Fruit fly (Drosophila melanogaster) whole organism, embryonic: ENCODE measurements around the gene Nup160.

Experiments
- Atf-2 ChIP-seq: fragments of 200-800 bp; sonication (Bioruptor generic); optimal IDR thresholded peaks from 2 replicates; lab custom pipeline; 2016; ENCODE audit warnings: missing biosample characterization, missing genetic modification characterization
- BtbVII ChIP-seq: fragments of 200-800 bp; sonication (Bioruptor generic); optimal IDR thresholded peaks from 3 replicates; lab custom pipeline; 2017; ENCODE audit warnings: missing biosample characterization, mild to moderate bottlenecking, missing genetic modification characterization
- CG10321 ChIP-seq: fragments of 200-800 bp; sonication (Bioruptor generic); IDR thresholded peaks from 2 replicates; pipeline ENCODE4 v1.3.6; 2022; ENCODE audit warnings: missing biosample characterization, missing genetic modification characterization
- CG10462 ChIP-seq: fragments of 200-800 bp; sonication (Bioruptor generic); optimal IDR thresholded peaks from 2 replicates; lab custom pipeline; 2016; ENCODE audit warnings: missing biosample characterization, missing genetic modification characterization
- CG10959 ChIP-seq: fragments of 200-800 bp; sonication (Bioruptor generic); IDR thresholded peaks from 2 replicates; pipeline ENCODE4 v1.3.6; 2022; ENCODE audit warnings: missing biosample characterization, missing genetic modification characterization
- CG10979 ChIP-seq: fragments of 200-800 bp; sonication (Bioruptor generic); optimal IDR thresholded peaks from 2 replicates; lab custom pipeline; 2018; ENCODE audit warnings: missing biosample characterization, mild to moderate bottlenecking, missing genetic modification characterization, moderate library complexity
- CG11085 ChIP-seq: fragments of 200-800 bp; sonication (Bioruptor generic); IDR thresholded peaks from 2 replicates; pipeline ENCODE4 v1.3.6; 2022; ENCODE audit warnings: missing biosample characterization, missing genetic modification characterization
- CG13894 ChIP-seq: fragments of 200-800 bp; sonication (Bioruptor generic); optimal IDR thresholded peaks from 3 replicates; lab custom pipeline; 2018; ENCODE audit warnings: missing biosample characterization, mild to moderate bottlenecking, missing genetic modification characterization, moderate library complexity
- CG14667 ChIP-seq: fragments of 200-800 bp; sonication (Bioruptor generic); IDR thresholded peaks from 2 replicates; pipeline ENCODE4 v1.3.6; 2022; ENCODE audit warnings: missing biosample characterization, missing genetic modification characterization
- CG14710 ChIP-seq: fragments of 200-800 bp; sonication (Bioruptor generic); optimal IDR thresholded peaks from 3 replicates; lab custom pipeline; 2019; ENCODE audit warnings: missing biosample characterization, mild to moderate bottlenecking, missing genetic modification characterization, moderate library complexity
- CG14965 ChIP-seq: fragments of 200-800 bp; sonication (Bioruptor generic); optimal IDR thresholded peaks from 2 replicates; lab custom pipeline; 2016; ENCODE audit warnings: missing biosample characterization, missing genetic modification characterization, borderline replicate concordance
- CG1529 ChIP-seq: fragments of 200-800 bp; sonication (Bioruptor generic); optimal IDR thresholded peaks from 3 replicates; lab custom pipeline; 2018; ENCODE audit warnings: missing biosample characterization, missing genetic modification characterization
- CG16863 ChIP-seq: fragments of 200-800 bp; sonication (Bioruptor generic); optimal IDR thresholded peaks from 3 replicates; lab custom pipeline; 2016; ENCODE audit warnings: missing biosample characterization, missing genetic modification characterization
- CG1792 ChIP-seq: fragments of 200-800 bp; sonication (Bioruptor generic); optimal IDR thresholded peaks from 2 replicates; lab custom pipeline; 2016; ENCODE audit warnings: missing biosample characterization, missing genetic modification characterization
- CG18476 ChIP-seq: fragments of 200-800 bp; sonication (Bioruptor generic); optimal IDR thresholded peaks from 2 replicates; lab custom pipeline; 2016; ENCODE audit warnings: missing biosample characterization, mild to moderate bottlenecking, missing genetic modification characterization
- CG31441 ChIP-seq: fragments of 200-800 bp; sonication (Bioruptor generic); IDR thresholded peaks from 2 replicates; pipeline ENCODE4 v1.3.6; 2022; ENCODE audit warnings: missing biosample characterization, missing genetic modification characterization
- CG4282 ChIP-seq: fragments of 200-800 bp; sonication (Bioruptor generic); optimal IDR thresholded peaks from 2 replicates; lab custom pipeline; 2016; ENCODE audit warnings: missing biosample characterization, missing genetic modification characterization
- CG4328 ChIP-seq: fragments of 200-800 bp; sonication (Bioruptor generic); optimal IDR thresholded peaks from 3 replicates; lab custom pipeline; 2017; ENCODE audit warnings: missing biosample characterization, missing genetic modification reagents, missing genetic modification characterization
- CG4404 ChIP-seq: fragments of 200-800 bp; sonication (Bioruptor generic); IDR thresholded peaks from 2 replicates; pipeline ENCODE4 v1.3.6; 2022; ENCODE audit warnings: missing biosample characterization, missing genetic modification characterization
- CG6272 ChIP-seq: fragments of 200-800 bp; sonication (Bioruptor generic); IDR thresholded peaks from 2 replicates; pipeline ENCODE4 v1.3.6; 2022; ENCODE audit warnings: missing biosample characterization, missing genetic modification characterization
- CG8089 ChIP-seq: fragments of 200-800 bp; sonication (Bioruptor generic); optimal IDR thresholded peaks from 3 replicates; lab custom pipeline; 2016; ENCODE audit warnings: missing biosample characterization, missing genetic modification characterization
- CG9876 ChIP-seq: fragments of 200-800 bp; sonication (Bioruptor generic); optimal IDR thresholded peaks from 2 replicates; lab custom pipeline; 2016; ENCODE audit warnings: missing biosample characterization, missing genetic modification characterization
- Camta ChIP-seq: fragments of 200-800 bp; sonication (Bioruptor generic); optimal IDR thresholded peaks from 2 replicates; lab custom pipeline; 2016; ENCODE audit warnings: missing biosample characterization, missing genetic modification characterization
- Dp ChIP-seq: fragments of 200-800 bp; sonication (Bioruptor generic); optimal IDR thresholded peaks from 2 replicates; lab custom pipeline; 2018; ENCODE audit warnings: missing biosample characterization, mild to moderate bottlenecking, missing genetic modification characterization, moderate library complexity
- Eip74EF ChIP-seq, 2 experiments: fragments of 200-800 bp in 1 of 2; fragments of >200 bp in 1 of 2; sonication (Bioruptor generic) in 1 of 2; optimal IDR thresholded peaks; 2 replicates each; lab custom pipeline; 2017 to 2019; ENCODE audit warnings: missing biosample characterization in 2 of 2, missing genetic modification characterization in 2 of 2, mild to moderate bottlenecking in 1 of 2, moderate library complexity in 1 of 2
- Ets97D ChIP-seq: fragments of 200-800 bp; sonication (Bioruptor generic); optimal IDR thresholded peaks from 3 replicates; lab custom pipeline; 2016; ENCODE audit warnings: missing biosample characterization, missing genetic modification characterization
- HLH3B ChIP-seq: fragments of 200-800 bp; sonication (Bioruptor generic); IDR thresholded peaks from 2 replicates; pipeline ENCODE4 v1.3.6; 2022; ENCODE audit warnings: missing biosample characterization, missing genetic modification characterization
- Hr39 ChIP-seq: fragments of >200 bp; optimal IDR thresholded peaks from 2 replicates; lab custom pipeline; 2017
- Hr51 ChIP-seq, 2 experiments: fragments of 200-800 bp; sonication (Bioruptor generic); optimal IDR thresholded peaks; 2 replicates in 1 of 2; 3 replicates in 1 of 2; lab custom pipeline; 2016 to 2018; ENCODE audit warnings: missing biosample characterization in 2 of 2, missing genetic modification characterization in 2 of 2, mild to moderate bottlenecking in 1 of 2, moderate library complexity in 1 of 2
- Lim3 ChIP-seq: fragments of 200-800 bp; sonication (Bioruptor generic); IDR thresholded peaks from 2 replicates; pipeline ENCODE4 v1.3.6; 2022; ENCODE audit warnings: missing biosample characterization, missing genetic modification characterization
- PHDP ChIP-seq: fragments of 200-800 bp; sonication (Bioruptor generic); optimal IDR thresholded peaks from 3 replicates; lab custom pipeline; 2018; ENCODE audit warnings: missing biosample characterization, mild to moderate bottlenecking, missing genetic modification characterization, moderate library complexity
- Poxn ChIP-seq: fragments of 200-800 bp; sonication (Bioruptor generic); IDR thresholded peaks from 2 replicates; pipeline ENCODE4 v1.3.6; 2022; ENCODE audit warnings: missing biosample characterization, missing genetic modification characterization
- Ptx1 ChIP-seq: fragments of 200-800 bp; sonication (Bioruptor generic); IDR thresholded peaks from 2 replicates; pipeline ENCODE4 v1.3.6; 2022; ENCODE audit warnings: missing biosample characterization, missing genetic modification characterization
- Sry-δ ChIP-seq: fragments of 200-800 bp; sonication (Bioruptor generic); optimal IDR thresholded peaks from 2 replicates; lab custom pipeline; 2016; ENCODE audit warnings: missing biosample characterization, missing genetic modification characterization
- TFAM ChIP-seq: fragments of 200-800 bp; sonication (Bioruptor generic); optimal IDR thresholded peaks from 2 replicates; lab custom pipeline; 2017; ENCODE audit warnings: missing biosample characterization, missing genetic modification characterization, inconsistent platforms
- abd-A ChIP-seq: fragments of 200-800 bp; sonication (Bioruptor generic); optimal IDR thresholded peaks from 3 replicates; lab custom pipeline; 2019; ENCODE audit warnings: missing biosample characterization, mild to moderate bottlenecking, missing genetic modification characterization, moderate library complexity
- ash1 ChIP-seq: fragments of 200-800 bp; sonication (Bioruptor generic); optimal IDR thresholded peaks from 2 replicates; lab custom pipeline; 2018; ENCODE audit warnings: missing biosample characterization, mild to moderate bottlenecking, missing genetic modification characterization
- az2 ChIP-seq: fragments of 200-800 bp; sonication (Bioruptor generic); optimal IDR thresholded peaks from 3 replicates; lab custom pipeline; 2016; ENCODE audit warnings: missing biosample characterization, missing genetic modification characterization
- caup ChIP-seq: fragments of 200-800 bp; sonication (Bioruptor generic); optimal IDR thresholded peaks from 3 replicates; lab custom pipeline; 2017; ENCODE audit warnings: missing biosample characterization, mild to moderate bottlenecking, missing genetic modification characterization, moderate library complexity; ENCODE audit not compliant: severe bottlenecking
- dm ChIP-seq: fragments of 200-800 bp; sonication (Bioruptor generic); optimal IDR thresholded peaks from 3 replicates; lab custom pipeline; 2016; ENCODE audit warnings: missing biosample characterization, missing genetic modification characterization
- fd3F ChIP-seq: fragments of 200-800 bp; sonication (Bioruptor generic); optimal IDR thresholded peaks from 2 replicates; lab custom pipeline; 2018; ENCODE audit warnings: missing biosample characterization, mild to moderate bottlenecking, missing genetic modification characterization, moderate library complexity
- gfzf ChIP-seq: fragments of 200-800 bp; sonication (Bioruptor generic); optimal IDR thresholded peaks from 2 replicates; lab custom pipeline; 2016; ENCODE audit warnings: missing biosample characterization, mild to moderate bottlenecking, missing genetic modification characterization, moderate library complexity
- otp ChIP-seq: fragments of 200-800 bp; sonication (Bioruptor generic); IDR thresholded peaks from 3 replicates; pipeline ENCODE4, ENCODE4 v1.3.6; 2022; ENCODE audit warnings: missing biosample characterization, missing genetic modification characterization
- p53 ChIP-seq: fragments of 200-800 bp; sonication (Bioruptor generic); optimal IDR thresholded peaks from 2 replicates; lab custom pipeline; 2016; ENCODE audit warnings: missing biosample characterization, missing genetic modification characterization
- pfk ChIP-seq: fragments of 200-800 bp; sonication (Bioruptor generic); optimal IDR thresholded peaks from 2 replicates; lab custom pipeline; 2018; ENCODE audit warnings: missing biosample characterization, mild to moderate bottlenecking, missing genetic modification characterization, moderate library complexity
- ro ChIP-seq: fragments of 200-800 bp; sonication (Bioruptor generic); IDR thresholded peaks from 2 replicates; pipeline ENCODE4 v1.3.6; 2022; ENCODE audit warnings: missing biosample characterization, missing genetic modification characterization
- run ChIP-seq: fragments of 200-800 bp; sonication (Bioruptor generic); optimal IDR thresholded peaks from 3 replicates; lab custom pipeline; 2018; ENCODE audit warnings: missing biosample characterization, mild to moderate bottlenecking, missing genetic modification characterization
- sna ChIP-seq: fragments of 200-800 bp; sonication (Bioruptor generic); IDR thresholded peaks from 2 replicates; pipeline ENCODE4 v1.3.6; 2022; ENCODE audit warnings: missing biosample characterization, missing genetic modification characterization; ENCODE audit not compliant: partially characterized antibody
- so ChIP-seq: fragments of 200-800 bp; sonication (Bioruptor generic); IDR thresholded peaks from 3 replicates; pipeline ENCODE4 v1.3.6; 2022; ENCODE audit warnings: missing biosample characterization, missing genetic modification characterization
- tin ChIP-seq: fragments of 200-800 bp; sonication (Bioruptor generic); optimal IDR thresholded peaks from 3 replicates; lab custom pipeline; 2016; ENCODE audit warnings: missing biosample characterization, missing genetic modification characterization
- ttk ChIP-seq: fragments of 200-800 bp; sonication (Bioruptor generic); IDR thresholded peaks from 2 replicates; pipeline ENCODE4 v2.1.2; 2022; ENCODE audit warnings: missing biosample characterization, missing genetic modification characterization
- twi ChIP-seq: fragments of 200-800 bp; optimal IDR thresholded peaks from 2 replicates; lab custom pipeline; 2019; ENCODE audit warnings: missing biosample characterization, mild to moderate bottlenecking, missing genetic modification characterization, moderate library complexity

Nup160 gene

dm6 chr2L:11091111-11091510, 32.5 kb upstream of the Nup160 start, which contains the start of gene Wdr59 (continued):
- peak; percentile 52 for TF ChIP-seq sna (GFP tag; lab: Robert Waterston, UW)
- TF ChIP-seq tin (GFP tag; lab: Kevin White, UChicago), result peak; percentile 27
- TF ChIP-seq abd-A (tag; lab: Kevin White, UChicago), result no peak
- no peak for TF ChIP-seq twi (tag; lab: Kevin White, UChicago)
- TF ChIP-seq CG4282, result no peak
- no peak for TF ChIP-seq p53 (GFP tag; lab: Kevin White, UChicago)
- no peak for TF ChIP-seq gfzf (GFP tag; lab: Kevin White, UChicago)
- no peak for TF ChIP-seq HLH3B (GFP tag; lab: Robert Waterston, UW)
- no peak for TF ChIP-seq PHDP (tag; lab: Kevin White, UChicago)
- TF ChIP-seq Eip74EF (GFP tag; optimal IDR thresholded peaks at IDR 0.05; lab: Kevin White, UChicago), result no peak
- peak; percentile 39 for TF ChIP-seq CG18476
- no peak for TF ChIP-seq CG6272
- TF ChIP-seq CG10462 (GFP tag; lab: Kevin White, UChicago), result no peak
- TF ChIP-seq TFAM (GFP tag; lab: Kevin White, UChicago), result no peak
- TF ChIP-seq CG4404 (GFP tag; lab: Robert Waterston, UW), result no peak
- TF ChIP-seq Camta, result no peak
- TF ChIP-seq BtbVII (GFP tag; lab: Kevin White, UChicago), result no peak
- TF ChIP-seq CG16863, result no peak
- no peak for TF ChIP-seq Lim3 (GFP tag; lab: Robert Waterston, UW)
- TF ChIP-seq run (tag; lab: Kevin White, UChicago), result no peak
- TF ChIP-seq CG1792 (GFP tag; lab: Kevin White, UChicago), result no peak
- TF ChIP-seq ash1 (GFP tag; lab: Kevin White, UChicago), result no peak
- TF ChIP-seq dm (GFP tag; lab: Kevin White, UChicago), result no peak
- no peak for TF ChIP-seq CG31441 (GFP tag; lab: Robert Waterston, UW)
- peak; percentile 50 for TF ChIP-seq Sry-δ (GFP tag; lab: Kevin White, UChicago)
- no peak for TF ChIP-seq Atf-2
- TF ChIP-seq Dp (GFP tag; lab: Kevin White, UChicago), result peak; percentile 90
- TF ChIP-seq Ets97D (GFP tag; lab: Kevin White, UChicago), result no peak
- TF ChIP-seq otp (GFP tag; lab: Robert Waterston, UW), result no peak
- TF ChIP-seq CG14965 (GFP tag; lab: Kevin White, UChicago), result no peak
- TF ChIP-seq Hr51 (GFP tag; optimal IDR thresholded peaks at IDR 0.05; lab: Kevin White, UChicago), result peak in 1 of 2 experiments; percentile 11
- no peak for TF ChIP-seq CG9876 (GFP tag; lab: Kevin White, UChicago)
- TF ChIP-seq CG8089 (GFP tag; lab: Kevin White, UChicago), result no peak
- TF ChIP-seq CG14710 (tag; lab: Kevin White, UChicago), result peak; percentile 77
- no peak for TF ChIP-seq CG10321 (GFP tag; lab: Robert Waterston, UW)
- no peak for TF ChIP-seq Hr39 (lab: Kevin White, UChicago)
- TF ChIP-seq fd3F (GFP tag; lab: Kevin White, UChicago), result no peak
- TF ChIP-seq ro (GFP tag; lab: Robert Waterston, UW), result no peak
- TF ChIP-seq Ptx1, result 0 out of 2 replicates have a peak, but pooled peaks have one; percentile 20
- TF ChIP-seq CG4328 (GFP tag; lab: Kevin White, UChicago), result no peak
- no peak for TF ChIP-seq so (GFP tag; lab: Robert Waterston, UW)
- TF ChIP-seq CG10959, result no peak
- TF ChIP-seq az2 (GFP tag; lab: Kevin White, UChicago), result peak; percentile 58
- no peak for TF ChIP-seq Poxn (GFP tag; lab: Robert Waterston, UW)
- no peak for TF ChIP-seq CG1529
- TF ChIP-seq CG13894 (tag; lab: Kevin White, UChicago), result no peak
- TF ChIP-seq CG14667 (GFP tag; lab: Robert Waterston, UW), result no peak
- no peak for TF ChIP-seq CG11085 (GFP tag; lab: Robert Waterston, UW)
- no peak for TF ChIP-seq ttk
- no peak for TF ChIP-seq pfk (GFP tag; lab: Kevin White, UChicago)
- TF ChIP-seq CG10979 (tag; lab: Kevin White, UChicago), result peak; percentile 32
- TF ChIP-seq caup (GFP tag; lab: Kevin White, UChicago), result no peak
